Fruit fly (Drosophila melanogaster): Measurements from ENCODE around the gene S-Lap2.

dm6 chr3L:8666098-8666497, 46.4 kb downstream of the S-Lap2 start:
- TF ChIP-seq CG10654 (GFP tag; optimal IDR thresholded peaks at IDR 0.05) (no peak), CG6254 (GFP tag; optimal IDR thresholded peaks at IDR 0.05) (no peak), gem (tag; optimal IDR thresholded peaks at IDR 0.05) (no peak), CG8359 (GFP tag; optimal IDR thresholded peaks at IDR 0.05; ENCODE audit: borderline replicate concordance) (no peak), cas (GFP tag; IDR thresholded peaks at IDR 0.05) (no peak), Ets97D (GFP tag; optimal IDR thresholded peaks at IDR 0.05) (no peak), pb (GFP tag; optimal IDR thresholded peaks at IDR 0.05) (no peak), Doc3 (GFP tag; IDR thresholded peaks at IDR 0.05; ENCODE audit: partially characterized antibody) (no peak), Usf (GFP tag; optimal IDR thresholded peaks at IDR 0.05) (no peak), sens-2 (GFP tag; IDR thresholded peaks at IDR 0.05) (no peak)
